Worm (Caenorhabditis elegans): Measurements from ENCODE around the gene C27F2.10.

Gene C27F2.10

DNA sequence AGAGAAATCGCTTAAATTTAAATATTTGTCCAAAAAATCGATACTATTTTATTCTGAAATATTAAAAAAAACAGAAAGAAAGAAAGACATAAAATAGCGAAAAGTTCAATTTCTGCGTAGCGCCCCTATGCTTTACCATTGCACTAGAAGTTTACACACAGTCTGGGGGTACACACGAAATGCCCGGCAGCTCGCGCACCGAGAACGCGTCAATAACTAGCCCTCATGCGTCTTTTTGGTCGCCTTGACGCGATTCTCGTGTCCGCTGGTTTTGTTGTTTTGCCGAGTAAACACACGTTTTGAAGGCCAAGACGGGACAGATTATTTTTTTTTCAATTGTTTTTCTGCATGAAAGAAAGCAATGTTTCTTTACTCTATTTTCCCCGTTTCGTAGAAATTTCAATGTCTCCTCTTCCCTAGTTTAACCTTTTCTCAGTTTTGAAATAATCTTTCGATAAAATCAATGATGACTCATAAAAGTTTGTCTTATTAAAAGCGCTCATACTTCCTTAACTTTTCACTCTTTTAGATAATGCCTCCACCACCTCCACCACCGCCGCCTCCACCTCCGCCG, 31.5 kb upstream of the C27F2.10 start, which contains the start of gene wip-1 (continued):
- no peak for TF ChIP-seq nhr-237 (tag; optimal IDR thresholded peaks at IDR 0.05)
- TF ChIP-seq elt-2 (tag; optimal IDR thresholded peaks at IDR 0.05), result peak; percentile 93
- TF ChIP-seq fos-1 (tag; optimal IDR thresholded peaks at IDR 0.05), result peak; percentile 82
- peak; percentile 98 for TF ChIP-seq hmg-11 (tag; optimal IDR thresholded peaks at IDR 0.05)
- peak; percentile 95 for TF ChIP-seq egl-27 (tag; optimal IDR thresholded peaks at IDR 0.05)
- TF ChIP-seq elt-3 (tag; optimal IDR thresholded peaks at IDR 0.05), result peak; percentile 5 to 73 (median 6)
- TF ChIP-seq nhr-11 (tag; optimal IDR thresholded peaks at IDR 0.05), result peak; percentile 91

DNA sequence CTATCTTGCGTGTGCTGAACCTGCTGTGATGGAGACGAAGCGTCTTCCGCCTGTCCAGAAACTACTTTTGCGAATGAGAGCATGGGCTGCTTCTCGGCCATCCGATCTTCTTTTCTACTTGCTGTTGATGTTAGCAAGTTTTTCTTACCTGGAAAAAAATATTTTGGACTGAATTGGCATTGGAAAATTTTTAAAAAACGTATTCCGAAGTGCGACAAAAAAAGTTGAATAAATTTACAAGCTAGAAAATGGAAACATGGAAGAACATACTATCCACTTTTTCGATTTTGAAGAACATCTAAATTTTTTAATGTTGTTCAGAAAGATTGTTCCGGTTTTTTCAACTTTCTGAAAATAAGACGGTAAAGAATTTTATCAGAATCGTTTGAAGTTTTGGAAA, 30.9 kb upstream of the C27F2.10 start, which contains the start of gene larp-1:
Gene larp-1, minus strand, starts transcription at position 101 of the 400 bp plus-strand sequence.
- TF ChIP-seq lin-39 (tag; optimal IDR thresholded peaks at IDR 0.05) (no peak), pha-4 (tag; optimal IDR thresholded peaks at IDR 0.05) (no peak), pqm-1 (tag; optimal IDR thresholded peaks at IDR 0.05) (no peak), nhr-11 (tag; optimal IDR thresholded peaks at IDR 0.05) (no peak), nhr-237 (tag; optimal IDR thresholded peaks at IDR 0.05) (no peak), nhr-28 (tag; optimal IDR thresholded peaks at IDR 0.05) (no peak), fkh-2 (tag; optimal IDR thresholded peaks at IDR 0.05) (no peak)

DNA sequence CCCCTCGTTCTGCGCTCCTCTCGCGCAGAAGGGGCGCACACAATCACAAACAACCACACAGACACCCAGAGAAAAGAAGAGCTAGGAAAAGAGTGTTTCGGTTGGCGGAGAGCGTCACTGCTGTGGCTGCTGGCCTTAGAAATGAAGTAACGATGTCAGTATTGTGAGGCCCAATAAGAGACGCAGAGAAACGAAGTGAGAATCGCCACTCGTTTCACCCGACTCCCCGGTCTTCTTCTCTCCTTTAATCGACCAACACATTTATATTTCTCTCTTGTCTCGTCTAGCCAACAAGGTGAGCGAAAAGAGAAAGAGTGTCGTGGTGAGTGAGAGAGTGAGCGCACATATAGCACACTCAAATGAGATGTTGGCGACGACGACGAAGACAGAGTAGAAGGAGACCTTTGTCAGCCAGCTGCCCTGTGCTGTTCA, 27.2 kb upstream of the C27F2.10 start:
- TF ChIP-seq daf-12 (tag; optimal IDR thresholded peaks at IDR 0.05) (no peak), tbx-2 (tag; optimal IDR thresholded peaks at IDR 0.05) (peak; percentile 76), egl-5 (tag; optimal IDR thresholded peaks at IDR 0.05) (peak; percentile 26), sea-2 (GFP tag; optimal IDR thresholded peaks at IDR 0.05) (no peak), lin-15B (tag; optimal IDR thresholded peaks at IDR 0.05) (peak; percentile 73), snpc-4 (tag; optimal IDR thresholded peaks at IDR 0.05) (peak; percentile 74), ztf-4 (tag; optimal IDR thresholded peaks at IDR 0.05) (peak; percentile 66), nfya-1 (tag; optimal IDR thresholded peaks at IDR 0.05; ENCODE audit: insufficient read depth) (peak; percentile 91), unc-62 (GFP tag; optimal IDR thresholded peaks at IDR 0.05) (peak; percentile 51), elt-2 (tag; optimal IDR thresholded peaks at IDR 0.05) (peak; percentile 66), nhr-23 (tag; optimal IDR thresholded peaks at IDR 0.05) (peak; percentile 83), pha-4 (tag; optimal IDR thresholded peaks at IDR 0.05) (peak; percentile 87), ceh-9 (tag; optimal IDR thresholded peaks at IDR 0.05) (no peak), nhr-11 (tag; optimal IDR thresholded peaks at IDR 0.05) (peak; percentile 89), ama-1 (optimal IDR thresholded peaks at IDR 0.05) (peak; percentile 44), nhr-25 (tag; optimal IDR thresholded peaks at IDR 0.05) (peak; percentile 91), pqm-1 (tag; optimal IDR thresholded peaks at IDR 0.05) (peak; percentile 38), R02D3.7 (tag; optimal IDR thresholded peaks at IDR 0.05) (peak; percentile 55), nhr-77 (tag; optimal IDR thresholded peaks at IDR 0.05) (no peak), nhr-67 (tag; optimal IDR thresholded peaks at IDR 0.05) (no peak), fkh-10 (GFP tag; optimal IDR thresholded peaks at IDR 0.05) (peak; percentile 12), mdl-1 (tag; optimal IDR thresholded peaks at IDR 0.05) (peak; percentile 41), ceh-28 (tag; optimal IDR thresholded peaks at IDR 0.05) (peak; percentile 75), jun-1 (tag; optimal IDR thresholded peaks at IDR 0.05) (peak; percentile 90), lin-39 (tag; optimal IDR thresholded peaks at IDR 0.05) (peak; percentile 95), fkh-2 (tag; optimal IDR thresholded peaks at IDR 0.05) (no peak), fos-1 (tag; optimal IDR thresholded peaks at IDR 0.05) (peak; percentile 15), eor-1 (tag; optimal IDR thresholded peaks at IDR 0.05) (no peak), zag-1 (tag; optimal IDR thresholded peaks at IDR 0.05) (no peak), egl-27 (tag; optimal IDR thresholded peaks at IDR 0.05) (peak; percentile 64), lsy-12 (tag; optimal IDR thresholded peaks at IDR 0.05) (peak; percentile 76), elt-1 (tag; optimal IDR thresholded peaks at IDR 0.05) (peak; percentile 63), ceh-82 (tag; optimal IDR thresholded peaks at IDR 0.05) (no peak), nhr-12 (tag; optimal IDR thresholded peaks at IDR 0.05) (no peak), hmg-11 (tag; optimal IDR thresholded peaks at IDR 0.05) (peak; percentile 93), skn-1 (tag; optimal IDR thresholded peaks at IDR 0.05) (peak; percentile 38), ceh-16 (tag; optimal IDR thresholded peaks at IDR 0.05) (peak; percentile 12)

All from whole organism, L3 larva.